Worm (Caenorhabditis elegans) whole organism, early embryonic: ENCODE data around the gene rhy-1.

Source experiments
- B0310.2 ChIP-seq: sonication (generic microtip); optimal IDR thresholded peaks from 2 replicates; lab custom pipeline; 2016; ENCODE audit warnings: mild to moderate bottlenecking, missing genetic modification characterization, missing compliant biosample characterization
- F13C5.2 ChIP-seq: sonication (generic microtip); optimal IDR thresholded peaks from 2 replicates; lab custom pipeline; 2017; ENCODE audit warnings: mild to moderate bottlenecking, missing genetic modification characterization, inconsistent platforms, missing compliant biosample characterization
- aly-1 ChIP-seq: sonication (generic microtip); optimal IDR thresholded peaks from 2 replicates; lab custom pipeline; 2016; ENCODE audit warnings: missing genetic modification characterization, missing compliant biosample characterization
- ama-1 ChIP-seq: fragments of 150-350 bp; optimal IDR thresholded peaks from 2 replicates; lab custom pipeline; 2014
- ceh-13 ChIP-seq: fragments of 200-800 bp; sonication (Bioruptor generic); optimal IDR thresholded peaks from 2 replicates; lab custom pipeline; 2018; ENCODE audit warnings: mild to moderate bottlenecking, missing genetic modification characterization, missing compliant biosample characterization
- ceh-36 ChIP-seq: sonication (generic microtip); optimal IDR thresholded peaks from 2 replicates; lab custom pipeline; 2016; ENCODE audit warnings: missing genetic modification characterization, inconsistent platforms, missing compliant biosample characterization
- ets-7 ChIP-seq: sonication (generic microtip); optimal IDR thresholded peaks from 2 replicates; lab custom pipeline; 2016; ENCODE audit warnings: missing genotype, missing genetic modification characterization, missing compliant biosample characterization
- flt-1 ChIP-seq: fragments of 200-800 bp; sonication (Bioruptor generic); IDR thresholded peaks from 2 replicates; pipeline ENCODE4 v1.3.6; 2022; ENCODE audit warnings: missing genetic modification characterization, missing compliant biosample characterization
- hmbx-1 ChIP-seq: sonication (generic microtip); optimal IDR thresholded peaks from 2 replicates; lab custom pipeline; 2016; ENCODE audit warnings: mild to moderate bottlenecking, missing genetic modification characterization, missing compliant biosample characterization
- hmg-4 ChIP-seq: fragments of 200-800 bp; sonication (Bioruptor generic); optimal IDR thresholded peaks from 2 replicates; lab custom pipeline; 2018; ENCODE audit warnings: mild to moderate bottlenecking, missing genetic modification characterization, missing compliant biosample characterization
- hnd-1 ChIP-seq: sonication (generic microtip); optimal IDR thresholded peaks from 2 replicates; lab custom pipeline; 2016; ENCODE audit warnings: missing genetic modification characterization, missing compliant biosample characterization
- pes-1 ChIP-seq: fragments of 200-800 bp; sonication (Bioruptor generic); IDR thresholded peaks from 2 replicates; pipeline ENCODE4 v1.3.6; 2022; ENCODE audit warnings: missing genetic modification reagents, missing genetic modification characterization, missing compliant biosample characterization
- scrt-1 ChIP-seq: fragments of 200-800 bp; sonication (Bioruptor generic); IDR thresholded peaks from 2 replicates; pipeline ENCODE4 v1.3.6; 2022; ENCODE audit warnings: missing genetic modification characterization, missing compliant biosample characterization
- sea-1 ChIP-seq: fragments of 200-800 bp; sonication (Bioruptor generic); conservative IDR thresholded peaks from 2 replicates; pipeline ENCODE4 v1.3.6; 2022; ENCODE audit warnings: missing genetic modification characterization, missing compliant biosample characterization
- tbx-11 ChIP-seq: fragments of 200-800 bp; sonication (Bioruptor generic); IDR thresholded peaks from 2 replicates; pipeline ENCODE4 v1.3.6; 2022; ENCODE audit warnings: missing genetic modification characterization, missing compliant biosample characterization
- tbx-37 ChIP-seq: fragments of 200-800 bp; sonication (Bioruptor generic); conservative IDR thresholded peaks from 2 replicates; pipeline ENCODE4 v1.3.6; 2022; ENCODE audit warnings: missing genetic modification reagents, missing genetic modification characterization, missing compliant biosample characterization
- tra-4 ChIP-seq: sonication (generic microtip); optimal IDR thresholded peaks from 2 replicates; lab custom pipeline; 2017; ENCODE audit warnings: missing genetic modification characterization, missing compliant biosample characterization

The rhy-1 gene

DNA sequence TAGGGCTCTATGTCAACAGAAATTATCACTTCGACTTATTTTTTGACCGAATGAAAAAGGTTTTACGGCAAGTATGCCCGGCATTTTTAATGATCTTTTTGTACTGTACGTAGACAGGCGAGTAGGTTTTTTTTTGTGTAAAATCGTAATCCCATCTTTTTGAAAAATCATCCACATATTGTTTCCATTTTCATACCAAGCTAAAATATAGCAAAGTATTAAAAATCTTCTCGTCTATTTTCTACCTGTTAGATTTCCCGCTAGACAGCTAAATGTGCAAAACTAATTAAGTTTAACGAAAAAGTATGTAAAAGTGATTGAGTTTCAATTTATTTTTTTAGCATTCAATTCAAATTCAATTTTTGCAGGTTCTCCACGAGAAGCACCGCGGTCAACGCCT, 29.8 kb upstream of the rhy-1 start, which contains the start of gene C16D2.1:
C16D2.1 (plus strand) TSS at position 301 of the 400 bp plus-strand sequence.
- TF ChIP-seq ceh-13 (GFP tag; lab: Kevin White, UChicago) (no peak), hmbx-1 (tag; lab: Kevin White, UChicago) (no peak), sea-1 (GFP tag; lab: Robert Waterston, UW) (no peak), ama-1 (no peak), F13C5.2 (tag; lab: Kevin White, UChicago) (no peak), hnd-1 (tag; lab: Kevin White, UChicago) (no peak)

DNA sequence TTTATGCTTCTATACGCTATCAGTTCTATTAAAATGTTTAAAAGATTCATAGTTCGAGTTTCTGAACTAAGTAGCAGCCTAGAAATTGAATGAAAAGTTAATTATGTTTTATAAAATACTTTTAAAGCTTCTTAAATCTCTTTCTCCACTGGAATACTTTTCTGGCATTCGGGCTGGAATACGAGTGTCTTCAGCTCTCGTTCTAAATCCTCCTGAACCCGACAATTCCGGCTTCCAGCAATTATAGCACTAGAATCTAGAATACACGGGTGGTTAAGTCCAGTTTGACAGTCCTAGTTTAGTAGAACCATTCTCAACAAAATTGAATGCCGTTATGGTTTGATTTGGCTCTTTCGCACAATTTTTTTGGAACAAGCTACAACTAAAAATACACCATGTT, 28.8 kb upstream of the rhy-1 start:
- TF ChIP-seq ama-1 = no peak
- no peak for TF ChIP-seq hmg-4 (GFP tag; lab: Kevin White, UChicago)
- no peak for TF ChIP-seq B0310.2 (tag; lab: Kevin White, UChicago)
- no peak for TF ChIP-seq F13C5.2 (tag; lab: Kevin White, UChicago)
- TF ChIP-seq hnd-1 (tag; lab: Kevin White, UChicago) = no peak
- no peak for TF ChIP-seq tra-4
- no peak for TF ChIP-seq ets-7 (tag; lab: Kevin White, UChicago)
- no peak for TF ChIP-seq tbx-11
- TF ChIP-seq aly-1 = no peak
- TF ChIP-seq flt-1 (GFP tag; lab: Robert Waterston, UW) = no peak

DNA sequence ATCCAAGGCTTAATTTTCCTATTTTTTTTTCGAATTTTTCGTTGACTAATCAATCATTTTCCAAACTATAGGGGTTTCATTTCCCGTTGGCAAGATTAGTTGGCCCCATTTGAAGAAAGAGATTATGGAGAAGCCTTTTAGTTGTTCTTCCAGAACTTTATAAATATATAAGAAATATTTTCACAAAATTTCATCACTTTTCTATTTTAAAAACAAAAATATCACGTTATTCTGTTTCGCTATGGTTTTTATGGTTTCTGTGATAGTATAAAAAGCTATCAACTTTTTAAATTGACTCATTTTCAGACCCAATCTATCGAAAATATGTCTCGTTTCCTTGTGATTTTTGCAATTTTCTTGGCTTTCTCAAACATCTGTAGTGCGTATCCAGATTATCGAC, 25.3 kb upstream of the rhy-1 start, which contains the start of gene nlp-78:
nlp-78 (plus strand) TSS at position 301 of the 400 bp plus-strand sequence.
- no peak for TF ChIP-seq hnd-1 (tag; lab: Kevin White, UChicago)
- TF ChIP-seq hmbx-1 (tag; lab: Kevin White, UChicago) = no peak
- no peak for TF ChIP-seq ceh-36 (tag; lab: Kevin White, UChicago)
- TF ChIP-seq pes-1 (GFP tag; lab: Robert Waterston, UW) = no peak
- TF ChIP-seq flt-1 (GFP tag; lab: Robert Waterston, UW) = no peak
- no peak for TF ChIP-seq scrt-1 (GFP tag; lab: Robert Waterston, UW)
- no peak for TF ChIP-seq tbx-11
- no peak for TF ChIP-seq aly-1
- TF ChIP-seq F13C5.2 (tag; lab: Kevin White, UChicago) = no peak
- TF ChIP-seq ama-1 = no peak
- no peak for TF ChIP-seq ceh-13 (GFP tag; lab: Kevin White, UChicago)
- TF ChIP-seq tbx-37 = no peak
- no peak for TF ChIP-seq B0310.2 (tag; lab: Kevin White, UChicago)
- no peak for TF ChIP-seq tra-4
- no peak for TF ChIP-seq sea-1 (GFP tag; lab: Robert Waterston, UW)
- TF ChIP-seq hmg-4 (GFP tag; lab: Kevin White, UChicago) = no peak
- no peak for TF ChIP-seq ets-7 (tag; lab: Kevin White, UChicago)

DNA sequence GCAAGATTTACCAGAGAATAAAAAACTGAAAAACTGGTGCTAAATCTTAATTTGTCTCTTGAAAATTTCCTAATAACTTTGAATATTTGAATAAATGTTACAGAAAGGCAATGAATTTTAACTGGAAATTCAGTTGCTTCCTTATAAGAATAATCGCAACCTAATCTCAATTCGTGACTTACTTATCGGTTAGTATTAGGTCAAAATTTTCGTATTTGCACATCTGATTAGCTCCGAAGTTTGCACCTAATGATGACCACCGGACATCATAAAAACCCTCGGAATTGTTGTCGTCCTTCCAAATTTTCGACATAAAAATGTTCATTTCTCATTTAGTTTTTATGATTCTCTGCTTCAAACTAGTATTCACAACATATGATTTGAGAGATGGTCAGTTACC, 23.4 kb upstream of the rhy-1 start, which contains the start of gene C16D2.3:
C16D2.3 (plus strand) TSS at position 301 of the 400 bp plus-strand sequence.
- TF ChIP-seq ceh-36 (tag; lab: Kevin White, UChicago) (no peak), flt-1 (GFP tag; lab: Robert Waterston, UW) (no peak), pes-1 (GFP tag; lab: Robert Waterston, UW) (no peak), hnd-1 (tag; lab: Kevin White, UChicago) (no peak), aly-1 (no peak), ceh-13 (GFP tag; lab: Kevin White, UChicago) (no peak), F13C5.2 (tag; lab: Kevin White, UChicago) (no peak), scrt-1 (GFP tag; lab: Robert Waterston, UW) (no peak), tbx-37 (no peak), ets-7 (tag; lab: Kevin White, UChicago) (no peak)

DNA sequence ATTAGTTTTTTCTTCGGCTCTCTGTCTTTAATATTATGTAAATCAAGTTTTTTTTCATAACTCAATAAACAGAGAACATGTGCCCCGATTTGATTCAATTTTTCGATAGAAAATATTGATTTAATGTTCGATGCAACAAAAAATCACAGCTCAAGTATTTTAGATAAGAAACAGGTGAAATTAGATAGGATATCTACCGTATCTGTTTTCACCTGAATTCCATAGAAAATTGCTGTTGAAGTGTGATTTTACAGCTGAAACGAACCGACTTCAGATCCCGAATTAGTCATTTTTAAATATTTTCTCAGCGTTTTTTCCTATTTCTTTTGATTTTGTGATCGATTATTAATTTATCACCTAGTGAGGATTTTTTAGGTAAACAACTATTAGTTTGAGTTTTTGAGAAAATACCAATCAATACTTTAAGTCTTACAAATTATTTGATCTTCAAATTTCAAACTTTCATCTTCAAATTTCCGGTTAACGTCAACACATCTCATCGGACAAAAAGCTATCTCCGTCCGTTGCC, 21.9 kb upstream of the rhy-1 start, which contains the start of gene Y9C2UA.1:
Y9C2UA.1 (plus strand) TSS at position 479 of the 529 bp plus-strand sequence.
- TF ChIP-seq tbx-37 (no peak), F13C5.2 (tag; lab: Kevin White, UChicago) (no peak), flt-1 (GFP tag; lab: Robert Waterston, UW) (no peak), tra-4 (no peak), ceh-36 (tag; lab: Kevin White, UChicago) (no peak), pes-1 (GFP tag; lab: Robert Waterston, UW) (no peak), sea-1 (GFP tag; lab: Robert Waterston, UW) (no peak), hmbx-1 (tag; lab: Kevin White, UChicago) (no peak), ceh-13 (GFP tag; lab: Kevin White, UChicago) (no peak)

DNA sequence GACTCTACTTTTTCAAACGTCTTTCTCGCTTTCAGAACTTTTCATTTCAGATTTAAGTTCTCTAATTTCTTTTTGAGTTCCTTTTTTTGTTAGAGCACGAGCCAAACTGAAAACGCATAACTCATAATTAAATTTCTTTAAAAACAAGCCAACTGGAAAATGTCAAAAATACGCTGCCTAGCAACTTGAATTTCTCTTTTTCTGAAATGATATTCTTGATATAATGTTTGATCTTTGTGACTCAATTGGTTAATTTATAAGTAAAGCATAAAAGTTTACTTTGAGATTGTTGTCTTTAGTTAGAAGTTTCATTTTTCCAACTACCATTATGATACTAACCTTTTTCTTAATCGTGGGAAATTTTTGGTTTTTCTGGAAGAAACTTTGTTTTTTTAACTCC, 20.1 kb upstream of the rhy-1 start:
- TF ChIP-seq ets-7 (tag; lab: Kevin White, UChicago) (no peak), flt-1 (GFP tag; lab: Robert Waterston, UW) (no peak), hnd-1 (tag; lab: Kevin White, UChicago) (no peak), ceh-36 (tag; lab: Kevin White, UChicago) (no peak), tbx-37 (no peak), scrt-1 (GFP tag; lab: Robert Waterston, UW) (no peak), hmbx-1 (tag; lab: Kevin White, UChicago) (no peak), F13C5.2 (tag; lab: Kevin White, UChicago) (no peak), ceh-13 (GFP tag; lab: Kevin White, UChicago) (no peak), sea-1 (GFP tag; lab: Robert Waterston, UW) (no peak), pes-1 (GFP tag; lab: Robert Waterston, UW) (no peak), tra-4 (no peak), tbx-11 (no peak), ama-1 (no peak), aly-1 (no peak)

DNA sequence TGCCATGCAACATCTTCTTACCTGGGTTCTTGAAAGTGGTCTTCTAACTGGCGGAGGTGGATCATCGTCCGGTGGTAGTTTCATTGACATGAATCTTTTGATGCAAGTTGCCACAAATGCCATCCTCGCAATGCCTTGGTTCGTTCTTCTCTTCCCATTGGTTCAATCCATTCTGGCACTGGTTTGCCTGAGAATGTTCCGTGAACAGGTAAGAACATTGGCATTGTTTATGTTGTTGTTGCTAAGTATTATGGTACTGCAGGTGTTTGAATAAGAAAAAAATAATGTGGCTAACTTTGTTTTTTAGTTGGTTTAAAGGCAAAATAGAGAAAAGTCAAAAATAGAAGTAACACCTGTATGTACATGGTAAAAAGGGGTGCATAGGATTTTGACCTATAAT, 17.4 kb upstream of the rhy-1 start:
- no peak for TF ChIP-seq scrt-1 (GFP tag; lab: Robert Waterston, UW)
- no peak for TF ChIP-seq ama-1
- no peak for TF ChIP-seq pes-1 (GFP tag; lab: Robert Waterston, UW)
- no peak for TF ChIP-seq hmg-4 (GFP tag; lab: Kevin White, UChicago)
- TF ChIP-seq ets-7 (tag; lab: Kevin White, UChicago) = no peak
- no peak for TF ChIP-seq sea-1 (GFP tag; lab: Robert Waterston, UW)
- no peak for TF ChIP-seq hmbx-1 (tag; lab: Kevin White, UChicago)
- TF ChIP-seq tra-4 = no peak
- no peak for TF ChIP-seq flt-1 (GFP tag; lab: Robert Waterston, UW)
- TF ChIP-seq B0310.2 (tag; lab: Kevin White, UChicago) = no peak
- TF ChIP-seq tbx-37 = no peak
- no peak for TF ChIP-seq aly-1
- no peak for TF ChIP-seq hnd-1 (tag; lab: Kevin White, UChicago)
